Worm (Caenorhabditis elegans) whole organism, mixed stage, embryonic: ENCODE data around the gene pgap-1.

Source experiments
- M03D4.4 ChIP-seq: sonication (generic microtip); optimal IDR thresholded peaks from 2 replicates; lab custom pipeline; 2017; ENCODE audit warnings: mild to moderate bottlenecking, missing genetic modification characterization, missing compliant biosample characterization
- bed-3 ChIP-seq: fragments of 200-800 bp; sonication (Bioruptor generic); optimal IDR thresholded peaks from 3 replicates; lab custom pipeline; 2018; ENCODE audit warnings: mild to moderate bottlenecking, missing genetic modification characterization, moderate library complexity, missing compliant biosample characterization
- ceh-39 ChIP-seq: fragments of 150-350 bp; optimal IDR thresholded peaks from 2 replicates; lab custom pipeline; 2014; ENCODE audit warnings: missing biosample characterization, missing genetic modification characterization
- ceh-43 ChIP-seq: fragments of 200-800 bp; sonication (Bioruptor generic); optimal IDR thresholded peaks from 2 replicates; lab custom pipeline; 2018; ENCODE audit warnings: mild to moderate bottlenecking, missing genetic modification characterization, moderate library complexity, missing compliant biosample characterization
- ceh-83 ChIP-seq: fragments of 200-800 bp; sonication (Bioruptor generic); optimal IDR thresholded peaks from 2 replicates; lab custom pipeline; 2018; ENCODE audit warnings: mild to moderate bottlenecking, missing genetic modification characterization, missing compliant biosample characterization
- ces-1 ChIP-seq: fragments of 150-350 bp; optimal IDR thresholded peaks from 2 replicates; lab custom pipeline; 2014; ENCODE audit warnings: missing biosample characterization, missing genetic modification reagents, missing genetic modification characterization
- cnd-1 ChIP-seq: fragments of 200-800 bp; sonication (Bioruptor generic); optimal IDR thresholded peaks from 2 replicates; lab custom pipeline; 2018; ENCODE audit warnings: mild to moderate bottlenecking, missing genetic modification characterization, missing compliant biosample characterization
- drap-1 ChIP-seq: fragments of 200-800 bp; sonication (Bioruptor generic); optimal IDR thresholded peaks from 3 replicates; lab custom pipeline; 2018; ENCODE audit warnings: mild to moderate bottlenecking, missing genetic modification characterization, missing compliant biosample characterization
- elt-1 ChIP-seq: sonication (generic microtip); optimal IDR thresholded peaks from 2 replicates; lab custom pipeline; 2017; ENCODE audit warnings: missing genetic modification characterization, mild to moderate bottlenecking, missing compliant biosample characterization, antibody characterized with exemption, moderate library complexity, borderline replicate concordance; ENCODE audit not compliant: insufficient read depth
- elt-3 ChIP-seq: fragments of 150-350 bp; optimal IDR thresholded peaks from 2 replicates; lab custom pipeline; 2014; ENCODE audit warnings: missing biosample characterization, missing genetic modification characterization
- ham-2 ChIP-seq: fragments of 200-800 bp; sonication (Bioruptor generic); optimal IDR thresholded peaks from 2 replicates; lab custom pipeline; 2018; ENCODE audit warnings: mild to moderate bottlenecking, missing genetic modification characterization, missing compliant biosample characterization
- hlh-1 ChIP-seq: fragments of 150-350 bp; optimal IDR thresholded peaks from 2 replicates; lab custom pipeline; 2014; ENCODE audit warnings: missing biosample characterization, missing genetic modification reagents, missing genetic modification characterization
- lin-32 ChIP-seq: fragments of 200-800 bp; sonication (Bioruptor generic); optimal IDR thresholded peaks from 2 replicates; lab custom pipeline; 2018; ENCODE audit warnings: mild to moderate bottlenecking, missing genetic modification characterization, missing compliant biosample characterization
- lsy-2 ChIP-seq: fragments of 150-350 bp; optimal IDR thresholded peaks from 2 replicates; lab custom pipeline; 2014; ENCODE audit warnings: missing biosample characterization, missing genetic modification characterization
- mab-5 ChIP-seq: fragments of 150-350 bp; optimal IDR thresholded peaks from 2 replicates; lab custom pipeline; 2014; ENCODE audit warnings: missing biosample characterization, missing genetic modification characterization
- mep-1 ChIP-seq: fragments of 150-350 bp; optimal IDR thresholded peaks from 2 replicates; lab custom pipeline; 2017; ENCODE audit warnings: missing biosample characterization, missing genetic modification reagents, missing genetic modification characterization, inconsistent platforms
- mls-2 ChIP-seq: sonication (generic microtip); optimal IDR thresholded peaks from 2 replicates; lab custom pipeline; 2016; ENCODE audit warnings: mild to moderate bottlenecking, missing genetic modification characterization, moderate library complexity, missing compliant biosample characterization
- nhr-12 ChIP-seq: fragments of 150-350 bp; optimal IDR thresholded peaks from 2 replicates; lab custom pipeline; 2014; ENCODE audit warnings: missing biosample characterization, missing genetic modification characterization
- nhr-2 ChIP-seq: fragments of 150-350 bp; optimal IDR thresholded peaks from 2 replicates; lab custom pipeline; 2014; ENCODE audit warnings: missing biosample characterization, missing genetic modification characterization
- nhr-237 ChIP-seq: fragments of 150-350 bp; optimal IDR thresholded peaks from 2 replicates; lab custom pipeline; 2014; ENCODE audit warnings: missing biosample characterization, missing genetic modification characterization
- nhr-28 ChIP-seq: fragments of 150-350 bp; optimal IDR thresholded peaks from 2 replicates; lab custom pipeline; 2014; ENCODE audit warnings: missing biosample characterization, missing genetic modification characterization
- nhr-76 ChIP-seq: sonication (generic microtip); optimal IDR thresholded peaks from 2 replicates; lab custom pipeline; 2017; ENCODE audit warnings: missing biosample characterization, missing genetic modification characterization
- sem-2 ChIP-seq: fragments of 200-800 bp; sonication (Bioruptor generic); optimal IDR thresholded peaks from 2 replicates; lab custom pipeline; 2018; ENCODE audit warnings: mild to moderate bottlenecking, missing genetic modification characterization, missing compliant biosample characterization
- snpc-4 ChIP-seq: fragments of 150-350 bp; optimal IDR thresholded peaks from 2 replicates; lab custom pipeline; 2014; ENCODE audit warnings: missing biosample characterization, missing genetic modification characterization
- sptf-1 ChIP-seq: sonication (generic microtip); optimal IDR thresholded peaks from 2 replicates; lab custom pipeline; 2017; ENCODE audit warnings: mild to moderate bottlenecking, missing genetic modification characterization, moderate library complexity, missing compliant biosample characterization
- tbx-8 ChIP-seq: fragments of 200-800 bp; sonication (Bioruptor generic); optimal IDR thresholded peaks from 2 replicates; lab custom pipeline; 2018; ENCODE audit warnings: mild to moderate bottlenecking, missing genetic modification characterization, moderate library complexity, missing compliant biosample characterization
- unc-120 ChIP-seq: sonication (generic microtip); optimal IDR thresholded peaks from 2 replicates; lab custom pipeline; 2017; ENCODE audit warnings: missing genetic modification characterization, missing compliant biosample characterization; ENCODE audit not compliant: poor library complexity, severe bottlenecking
- unc-39 ChIP-seq: fragments of 150-350 bp; optimal IDR thresholded peaks from 2 replicates; lab custom pipeline; 2014; ENCODE audit warnings: missing biosample characterization, missing genetic modification characterization
- zip-8 ChIP-seq: fragments of 150-350 bp; optimal IDR thresholded peaks from 2 replicates; lab custom pipeline; 2014; ENCODE audit warnings: missing biosample characterization, missing genetic modification characterization
- ztf-11 ChIP-seq: fragments of 150-350 bp; optimal IDR thresholded peaks from 2 replicates; lab custom pipeline; 2014; ENCODE audit warnings: missing biosample characterization, missing genetic modification characterization

pgap-1 gene

ce11 chrV:11266681-11267080 is 25.0 kb downstream of the pgap-1 start, which contains the start of gene str-116:
TSS of gene str-116 (plus strand) at chrV:11266981.
- TF ChIP-seq mab-5: no peak
- TF ChIP-seq, all 35 proteins: peak for 0

ce11 chrV:11268791-11269190 is 27.1 kb downstream of the pgap-1 start, which contains the start of gene str-115:
TSS of gene str-115 (plus strand) at chrV:11269091.
- no peak for TF ChIP-seq mls-2 (tag; lab: Kevin White, UChicago)
- no peak for TF ChIP-seq hlh-1
- TF ChIP-seq mab-5: no peak
- no peak for TF ChIP-seq unc-120
- no peak for TF ChIP-seq nhr-237
- TF ChIP-seq snpc-4 (tag; lab: Kevin White, UChicago): no peak
- TF ChIP-seq elt-1 (tag; lab: Kevin White, UChicago): no peak
- no peak for TF ChIP-seq ces-1 (GFP tag; lab: Kevin White, UChicago)
- TF ChIP-seq nhr-76 (tag; lab: Kevin White, UChicago): no peak
- no peak for TF ChIP-seq nhr-28 (tag; lab: Kevin White, UChicago)
- no peak for TF ChIP-seq cnd-1 (tag; lab: Kevin White, UChicago)
- no peak for TF ChIP-seq mep-1 (tag; lab: Kevin White, UChicago)
- TF ChIP-seq nhr-2 (tag; lab: Kevin White, UChicago): no peak
- TF ChIP-seq nhr-12 (tag; lab: Kevin White, UChicago): no peak
- no peak for TF ChIP-seq lin-32
- no peak for TF ChIP-seq elt-3 (tag; lab: Kevin White, UChicago)
- TF ChIP-seq unc-39 (tag; lab: Kevin White, UChicago): no peak
- no peak for TF ChIP-seq lsy-2 (tag; lab: Kevin White, UChicago)

ce11 chrV:11271051-11271450 is 29.4 kb downstream of the pgap-1 start, which contains the start of gene clec-222:
TSS of gene clec-222 (plus strand) at chrV:11271351.
- no peak for TF ChIP-seq bed-3
- no peak for TF ChIP-seq ztf-11
- no peak for TF ChIP-seq elt-1 (tag; lab: Kevin White, UChicago)
- no peak for TF ChIP-seq nhr-76 (tag; lab: Kevin White, UChicago)
- no peak for TF ChIP-seq sem-2 (GFP tag; lab: Kevin White, UChicago)
- no peak for TF ChIP-seq ham-2
- TF ChIP-seq snpc-4 (tag; lab: Kevin White, UChicago): no peak
- TF ChIP-seq sptf-1 (tag; lab: Kevin White, UChicago): no peak
- no peak for TF ChIP-seq mls-2 (tag; lab: Kevin White, UChicago)
- TF ChIP-seq lsy-2 (tag; lab: Kevin White, UChicago): no peak
- no peak for TF ChIP-seq nhr-2 (tag; lab: Kevin White, UChicago)
- no peak for TF ChIP-seq ces-1 (GFP tag; lab: Kevin White, UChicago)

- TF ChIP-seq ceh-39 (no peak), mls-2 (tag; lab: Kevin White, UChicago) (no peak), nhr-12 (tag; lab: Kevin White, UChicago) (no peak), zip-8 (no peak), ces-1 (GFP tag; lab: Kevin White, UChicago) (no peak), unc-39 (tag; lab: Kevin White, UChicago) (no peak), snpc-4 (tag; lab: Kevin White, UChicago) (no peak), ceh-83 (GFP tag; lab: Kevin White, UChicago) (no peak), tbx-8 (GFP tag; lab: Kevin White, UChicago) (no peak), ztf-11 (no peak), elt-3 (tag; lab: Kevin White, UChicago) (no peak), nhr-76 (tag; lab: Kevin White, UChicago) (no peak), nhr-2 (tag; lab: Kevin White, UChicago) (no peak), lin-32 (no peak), mep-1 (tag; lab: Kevin White, UChicago) (no peak), cnd-1 (tag; lab: Kevin White, UChicago) (no peak), mab-5 (no peak), unc-120 (no peak)
- TF ChIP-seq, all 35 proteins: peak for 0
Observed at ce11 chrV:11272848-11273247, 31.2 kb downstream of the pgap-1 start, which contains the start of gene clec-223. TSS of gene clec-223 (plus strand) at chrV:11273148.

- TF ChIP-seq unc-120 (no peak), sem-2 (GFP tag; lab: Kevin White, UChicago) (no peak), nhr-76 (tag; lab: Kevin White, UChicago) (no peak), lsy-2 (tag; lab: Kevin White, UChicago) (no peak), elt-1 (tag; lab: Kevin White, UChicago) (no peak), zip-8 (no peak), nhr-12 (tag; lab: Kevin White, UChicago) (no peak), ceh-43 (GFP tag; lab: Kevin White, UChicago) (no peak), ces-1 (GFP tag; lab: Kevin White, UChicago) (no peak), ham-2 (no peak), nhr-237 (no peak), drap-1 (GFP tag; lab: Kevin White, UChicago) (no peak), M03D4.4 (tag; lab: Kevin White, UChicago) (no peak)
- TF ChIP-seq, all 35 proteins: peak for 0
Observed at ce11 chrV:11279564-11279963, 37.9 kb downstream of the pgap-1 start.
